Fruit fly (Drosophila melanogaster): Measurements from ENCODE around the gene cal1.

Gene cal1

DNA sequence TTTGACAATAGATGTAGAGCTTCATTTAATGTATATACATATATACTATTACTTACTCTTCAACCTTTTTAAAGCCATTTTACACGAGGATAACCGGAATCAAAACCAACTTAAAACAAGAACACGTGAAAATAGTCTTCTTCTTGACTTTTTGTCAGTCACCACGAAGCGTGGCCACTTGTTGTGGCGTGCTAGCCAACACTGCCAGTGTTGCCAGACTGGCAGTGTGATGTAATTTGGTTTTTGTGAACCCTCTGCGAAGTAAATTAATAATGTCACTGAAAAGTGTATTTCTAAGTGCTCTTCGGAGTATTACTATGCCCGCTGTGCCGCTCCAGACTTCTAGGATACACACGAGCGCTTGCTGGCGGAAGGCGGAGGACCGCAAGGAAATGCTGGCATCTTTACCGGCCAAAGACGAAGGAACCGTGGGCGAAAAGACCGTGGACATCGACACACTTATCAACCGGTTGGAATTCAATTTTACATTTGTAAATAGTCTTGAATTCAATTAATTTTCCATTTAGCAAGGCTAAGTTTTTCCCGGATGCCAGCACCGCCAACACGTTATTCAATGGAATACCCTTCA, 15.5 kb upstream of the cal1 start, which contains the start of the genes Ns1 and mRpS11 (continued):
- TF ChIP-seq sc (optimal IDR thresholded peaks at IDR 0.05) (no peak), sc (GFP tag; optimal IDR thresholded peaks at IDR 0.05) (no peak), ap (GFP tag; IDR thresholded peaks at IDR 0.05) (no peak), mirr (GFP tag; optimal IDR thresholded peaks at IDR 0.05) (peak; percentile 38), HmgZ (tag; optimal IDR thresholded peaks at IDR 0.05) (peak; percentile 81), Dbx (GFP tag; IDR thresholded peaks at IDR 0.05) (peak; percentile 61; the same call in 2 of the 3 replicates), sd (tag; optimal IDR thresholded peaks at IDR 0.05) (peak; percentile 60), CG31365 (tag; optimal IDR thresholded peaks at IDR 0.05) (no peak), CG17802 (tag; optimal IDR thresholded peaks at IDR 0.05) (peak; percentile 10), YL-1 (GFP tag; optimal IDR thresholded peaks at IDR 0.05) (peak; percentile 100), CG13296 (GFP tag; optimal IDR thresholded peaks at IDR 0.05) (peak; percentile 29), Myb (GFP tag; optimal IDR thresholded peaks at IDR 0.05) (peak; percentile 50), CG13894 (tag; optimal IDR thresholded peaks at IDR 0.05) (peak; percentile 20), phol (tag; optimal IDR thresholded peaks at IDR 0.05) (peak; percentile 51), Mad (GFP tag; optimal IDR thresholded peaks at IDR 0.05) (peak; percentile 13), Sox102F (GFP tag; optimal IDR thresholded peaks at IDR 0.05) (no peak), Hr51 (GFP tag; optimal IDR thresholded peaks at IDR 0.05) (no peak), CG17361 (GFP tag; IDR thresholded peaks at IDR 0.05) (0 out of 3 replicates have a peak, but pooled peaks have one; percentile 35), CG13624 (GFP tag; optimal IDR thresholded peaks at IDR 0.05) (peak; percentile 31), toy (GFP tag; IDR thresholded peaks at IDR 0.05) (no peak), crp (GFP tag; optimal IDR thresholded peaks at IDR 0.05) (peak in 1 of 2 experiments; percentile 40), ems (GFP tag; optimal IDR thresholded peaks at IDR 0.05) (no peak), sob (GFP tag; IDR thresholded peaks at IDR 0.05) (peak; percentile 58), CG14441 (GFP tag; IDR thresholded peaks at IDR 0.05) (no peak), CG3995 (GFP tag; optimal IDR thresholded peaks at IDR 0.05) (peak; percentile 73), CG11456 (GFP tag; IDR thresholded peaks at IDR 0.05) (0 out of 3 replicates have a peak, but pooled peaks have one; percentile 44), CG17829 (tag; optimal IDR thresholded peaks at IDR 0.05) (peak; percentile 49), dm (GFP tag; optimal IDR thresholded peaks at IDR 0.05) (peak; percentile 99), Kr (GFP tag; optimal IDR thresholded peaks at IDR 0.05) (no peak), Ets97D (GFP tag; optimal IDR thresholded peaks at IDR 0.05) (peak; percentile 88), trem (tag; optimal IDR thresholded peaks at IDR 0.05) (peak; percentile 64), Sin3A (optimal IDR thresholded peaks at IDR 0.05) (peak; percentile 79), cas (GFP tag; IDR thresholded peaks at IDR 0.05) (no peak), onecut (GFP tag; IDR thresholded peaks at IDR 0.05) (peak; percentile 39; the same call in 1 of the 2 replicates), nom (GFP tag; optimal IDR thresholded peaks at IDR 0.05) (peak; percentile 40), CG33213 (GFP tag; optimal IDR thresholded peaks at IDR 0.05) (peak; percentile 44), D19A (tag; optimal IDR thresholded peaks at IDR 0.05) (peak; percentile 10), Dek (tag; optimal IDR thresholded peaks at IDR 0.05) (no peak), CG2120 (GFP tag; optimal IDR thresholded peaks at IDR 0.05) (peak; percentile 60), Bgb (GFP tag; IDR thresholded peaks at IDR 0.05; ENCODE audit: partially characterized antibody) (peak; percentile 43; the same call in 1 of the 2 replicates), chm (GFP tag; IDR thresholded peaks at IDR 0.05) (peak; percentile 50; the same call in 1 of the 2 replicates), gro (GFP tag; optimal IDR thresholded peaks at IDR 0.05) (peak; percentile 29), CG10543 (GFP tag; optimal IDR thresholded peaks at IDR 0.05) (peak; percentile 32), sug (tag; optimal IDR thresholded peaks at IDR 0.05) (peak; percentile 54), Xbp1 (GFP tag; optimal IDR thresholded peaks at IDR 0.05) (peak; percentile 41), Dip3 (GFP tag; optimal IDR thresholded peaks at IDR 0.05) (peak; percentile 36), pb (GFP tag; optimal IDR thresholded peaks at IDR 0.05) (peak; percentile 2), CG15514 (GFP tag; optimal IDR thresholded peaks at IDR 0.05) (peak; percentile 79), chif (GFP tag; optimal IDR thresholded peaks at IDR 0.05) (peak in 1 of 2 experiments; percentile 25), seq (GFP tag; IDR thresholded peaks at IDR 0.05) (0 out of 2 replicates have a peak, but pooled peaks have one; percentile 15)

Measured in whole organism, embryonic.